Fruit fly (Drosophila melanogaster) ovary, adult (tissue): ENCODE results near the gene eg.

Source experiments
- CG17801 ChIP-seq: fragments of 200-800 bp; optimal IDR thresholded peaks from 2 replicates; lab custom pipeline; 2019; ENCODE audit warnings: missing biosample characterization, mild to moderate bottlenecking, missing genetic modification characterization, moderate library complexity; ENCODE audit not compliant: partially characterized antibody

eg gene

DNA sequence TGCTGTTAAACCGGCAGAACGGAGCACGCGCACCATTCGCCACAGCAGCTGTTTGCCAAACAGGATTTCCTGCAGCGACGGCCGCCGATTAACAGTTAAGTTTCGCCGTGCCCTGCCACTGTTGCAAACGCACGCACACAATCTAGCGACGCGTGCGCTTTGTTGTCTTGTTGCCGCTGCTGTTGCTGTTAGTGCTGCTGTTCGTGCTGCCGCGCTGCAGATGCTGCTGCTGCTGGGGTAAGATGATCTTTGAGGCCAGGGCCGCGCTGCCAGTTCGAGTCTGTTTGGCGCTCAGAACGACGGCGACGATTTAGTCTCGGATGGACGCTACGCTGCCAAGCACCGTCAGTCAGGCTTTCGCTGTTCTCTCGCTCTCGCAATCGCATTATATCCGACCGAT lies at the start of gene eg:
Gene eg, plus strand, starts transcription at position 136 of the 400 bp plus-strand sequence.
- TF ChIP-seq CG17801, result no peak

DNA sequence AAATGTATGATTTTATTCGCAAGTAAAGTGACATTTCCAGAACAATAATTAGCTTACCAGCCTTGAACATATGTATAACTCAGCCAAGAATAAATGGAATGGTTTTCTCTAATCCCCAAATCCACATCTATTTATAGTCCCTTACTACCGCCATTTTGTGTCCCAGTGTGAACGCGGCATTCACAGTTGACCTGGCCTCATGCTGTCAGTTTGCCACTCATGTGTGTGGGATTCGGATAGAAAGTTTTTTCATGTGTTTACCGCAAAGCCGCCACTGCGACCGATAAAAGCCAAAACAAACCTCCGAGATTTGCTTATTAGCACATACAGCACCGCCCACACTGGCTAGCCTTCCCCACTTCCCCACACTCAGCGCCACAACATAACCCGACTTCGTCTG lies 42.6 kb upstream of the eg start:
- TF ChIP-seq CG17801, result no peak

DNA sequence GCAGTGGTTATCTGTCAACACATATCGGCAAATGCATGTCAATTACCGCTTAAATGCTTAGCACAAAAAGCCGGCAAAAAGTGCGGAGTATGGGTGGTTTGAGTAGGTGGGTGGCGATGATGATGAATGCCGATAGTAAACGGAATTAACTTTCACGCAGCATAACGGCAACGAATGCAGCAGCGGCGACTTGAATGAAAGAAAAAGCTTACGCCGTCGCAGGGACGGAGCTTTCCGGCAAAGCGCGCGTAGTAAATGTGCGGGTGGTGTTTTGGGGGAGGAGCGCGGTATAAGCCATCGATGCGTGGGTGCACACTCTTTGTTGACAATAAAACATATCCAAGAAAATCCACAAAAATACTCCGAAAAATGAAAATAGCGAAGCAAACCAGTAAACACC lies 39.0 kb upstream of the eg start, which contains the start of gene CG7370:
Gene CG7370, plus strand, starts transcription at position 301 of the 400 bp plus-strand sequence.
- TF ChIP-seq CG17801, result no peak

DNA sequence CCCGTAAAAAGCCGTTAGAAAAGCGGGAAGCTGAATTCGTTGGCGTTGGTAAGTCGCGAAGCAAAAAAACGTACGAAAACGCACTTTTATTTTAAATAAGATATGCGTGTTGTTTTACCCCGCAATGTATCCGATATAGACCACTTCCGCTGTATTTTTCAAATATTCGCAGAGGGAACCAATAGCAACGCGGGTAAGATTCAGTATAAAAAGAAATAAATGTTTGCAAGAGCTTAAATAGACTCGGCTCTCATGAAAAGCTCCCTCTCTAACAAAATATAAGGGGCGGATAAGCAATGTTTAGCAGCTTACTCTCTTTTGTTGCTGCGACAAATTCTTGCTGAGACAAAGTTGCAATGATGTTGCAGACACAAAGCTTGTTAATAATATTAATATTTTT lies 38.2 kb upstream of the eg start, which contains the start of gene Syn1:
Gene Syn1, minus strand, starts transcription at position 207 of the 400 bp plus-strand sequence.
- TF ChIP-seq CG17801, result peak; percentile 11

DNA sequence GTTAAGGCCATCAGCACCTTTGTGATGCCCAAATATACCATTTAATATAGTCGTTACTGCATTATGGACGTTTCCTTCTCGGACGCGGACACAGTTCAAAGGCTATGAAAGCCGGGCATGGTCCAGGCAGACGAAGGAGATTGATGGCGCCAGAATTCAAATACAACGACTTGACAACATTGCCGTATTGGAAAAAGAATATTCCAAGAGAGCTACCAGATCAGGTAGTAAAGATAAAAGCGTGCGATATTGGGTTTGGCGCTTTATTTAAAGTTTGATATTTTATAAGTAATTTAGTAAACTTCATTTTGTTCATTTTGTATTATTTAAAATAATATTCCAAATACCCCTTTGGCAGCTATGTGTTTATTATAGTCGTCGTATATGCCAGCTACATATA lies 34.6 kb upstream of the eg start:
- no peak for TF ChIP-seq CG17801

DNA sequence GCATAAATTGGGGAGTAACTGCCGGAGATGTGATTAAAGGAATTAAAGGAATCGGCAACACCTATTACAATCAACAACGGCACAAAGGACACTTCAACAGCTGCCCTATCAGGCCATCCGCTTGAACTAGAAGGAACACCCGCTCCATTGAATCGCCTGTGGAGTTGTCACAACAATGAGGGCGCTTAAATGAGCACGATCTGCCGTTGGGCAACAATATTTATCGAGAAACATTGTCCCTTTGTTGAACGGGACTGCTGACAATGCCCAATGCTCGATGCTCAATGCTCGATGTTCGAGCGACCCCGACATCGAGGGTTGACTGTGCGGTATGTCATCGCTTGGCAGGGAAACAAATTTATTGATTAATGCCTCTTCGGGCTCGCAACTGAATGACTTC lies 20.6 kb upstream of the eg start:
- TF ChIP-seq CG17801, result no peak

DNA sequence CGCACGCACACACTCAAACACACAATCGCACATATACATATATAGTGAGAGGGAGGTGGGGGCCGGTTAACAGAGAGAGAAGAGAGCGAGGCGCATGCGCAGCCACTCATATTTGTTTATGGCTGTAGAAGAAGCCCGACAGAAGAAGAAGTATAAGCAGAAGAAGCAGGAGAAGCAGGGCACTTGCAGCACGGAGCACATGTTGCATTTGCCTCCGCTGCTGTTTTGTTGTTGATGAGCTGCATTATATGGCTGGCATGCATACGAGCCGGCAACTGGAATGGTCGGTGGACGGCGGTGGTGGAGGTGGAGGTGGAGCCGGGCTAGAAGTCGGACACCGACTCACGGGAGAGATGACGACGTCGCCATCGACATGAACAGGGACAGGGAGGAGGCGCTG lies 8.1 kb upstream of the eg start:
- no peak for TF ChIP-seq CG17801

DNA sequence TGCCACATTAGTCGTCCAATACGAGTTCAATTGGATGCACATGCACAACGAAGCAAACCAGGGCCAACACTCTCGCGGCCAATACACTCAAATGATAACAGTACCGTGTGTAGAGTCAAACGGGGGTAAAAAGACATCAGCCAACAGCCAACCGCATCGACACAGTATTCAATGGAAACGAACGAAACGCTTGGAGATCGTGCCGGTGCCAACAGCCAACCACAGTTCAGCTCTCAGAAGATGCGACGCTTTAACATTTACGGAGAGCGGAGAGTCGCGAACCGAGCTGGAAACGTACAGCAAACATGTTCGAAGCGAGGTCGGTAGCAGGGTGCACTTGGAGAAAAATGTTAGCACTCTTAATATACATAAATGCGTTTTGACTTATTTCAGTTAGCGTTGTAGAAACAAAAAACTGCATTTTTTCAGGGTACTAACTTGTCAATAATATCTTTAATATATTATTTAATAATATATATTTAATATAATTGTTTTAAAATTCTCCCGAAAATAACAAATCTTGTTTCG lies 436 bp upstream of the eg start:
- no peak for TF ChIP-seq CG17801

DNA sequence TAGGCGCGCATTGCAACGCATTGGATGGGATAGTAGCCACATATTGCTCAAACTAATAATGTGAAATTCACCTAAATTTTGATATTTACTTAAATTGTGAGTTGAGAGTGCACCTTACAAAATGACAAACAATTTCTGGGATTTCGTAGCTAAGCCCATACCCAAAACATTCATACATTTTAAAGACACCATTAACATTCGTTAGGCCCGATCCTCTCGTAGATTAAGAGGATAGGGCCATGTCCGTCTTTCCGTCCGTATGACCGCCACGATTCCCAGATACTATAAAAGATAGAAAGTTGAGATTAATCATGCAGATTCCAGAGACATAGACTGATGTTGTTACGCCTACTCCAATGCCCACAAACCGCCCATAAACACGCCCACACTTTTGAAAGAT lies 5.1 kb downstream of the eg start, which contains the start of gene CG43895:
Gene CG43895, minus strand, starts transcription at position 101 of the 400 bp plus-strand sequence.
- TF ChIP-seq CG17801, result no peak

DNA sequence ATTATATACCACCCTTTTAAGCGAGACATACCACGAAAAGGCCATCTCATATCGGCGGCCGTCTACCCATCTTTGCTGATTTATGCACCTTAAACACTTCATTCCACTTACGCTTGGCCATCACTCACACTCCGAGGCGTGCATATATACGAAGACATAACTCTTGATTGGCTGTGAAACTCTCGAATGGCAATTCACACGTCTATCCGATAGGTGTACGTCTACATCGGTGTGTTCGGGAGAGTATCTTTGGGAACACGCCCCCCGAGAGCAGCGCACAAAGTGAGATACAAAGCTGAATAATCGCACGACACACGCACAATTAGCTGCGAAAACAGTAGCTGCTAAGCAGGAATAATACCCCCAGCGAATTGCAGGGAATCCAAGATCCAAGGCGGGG lies 10.2 kb downstream of the eg start:
- TF ChIP-seq CG17801, result no peak

DNA sequence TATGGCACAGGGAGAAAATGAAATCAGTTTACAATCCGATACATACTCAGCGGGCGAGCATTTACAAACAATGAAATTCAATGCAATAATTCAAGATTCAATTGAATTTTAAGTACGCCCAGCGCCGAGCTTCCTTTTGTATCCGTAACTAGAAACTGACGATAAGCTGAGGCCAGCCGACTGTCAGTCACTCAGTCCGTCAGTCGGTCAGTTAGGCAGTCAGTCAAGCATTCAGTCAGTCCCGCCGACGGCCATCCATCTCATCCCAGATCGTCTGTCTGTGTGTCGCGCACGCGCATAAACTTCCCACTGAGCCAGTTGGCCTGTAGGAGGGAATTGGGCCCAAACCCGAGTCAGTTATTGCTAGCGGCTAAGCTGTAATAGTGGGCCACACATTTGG lies 11.0 kb downstream of the eg start:
- no peak for TF ChIP-seq CG17801

DNA sequence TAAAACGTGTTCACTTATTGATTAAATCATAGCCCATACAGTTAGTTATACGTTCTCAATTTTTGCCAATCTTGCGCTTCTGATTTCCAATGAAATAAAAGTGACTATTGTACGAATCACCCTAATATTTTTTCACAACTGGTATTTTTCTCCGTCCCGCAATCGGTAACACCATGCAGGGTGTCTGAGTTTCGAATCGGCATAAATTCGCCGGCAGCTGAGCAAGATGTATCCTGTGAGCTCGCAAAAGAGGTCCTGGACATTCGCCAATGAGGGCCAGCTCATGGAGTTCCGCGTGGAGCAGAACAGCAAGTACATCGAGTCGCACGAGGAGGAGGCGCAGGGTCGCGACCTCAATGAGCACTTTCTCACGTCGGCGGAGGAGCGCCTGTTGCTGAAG lies 13.3 kb downstream of the eg start, which contains the start of gene CycH:
Gene CycH, plus strand, starts transcription at position 218 of the 400 bp plus-strand sequence.
- TF ChIP-seq CG17801, result peak; percentile 51

DNA sequence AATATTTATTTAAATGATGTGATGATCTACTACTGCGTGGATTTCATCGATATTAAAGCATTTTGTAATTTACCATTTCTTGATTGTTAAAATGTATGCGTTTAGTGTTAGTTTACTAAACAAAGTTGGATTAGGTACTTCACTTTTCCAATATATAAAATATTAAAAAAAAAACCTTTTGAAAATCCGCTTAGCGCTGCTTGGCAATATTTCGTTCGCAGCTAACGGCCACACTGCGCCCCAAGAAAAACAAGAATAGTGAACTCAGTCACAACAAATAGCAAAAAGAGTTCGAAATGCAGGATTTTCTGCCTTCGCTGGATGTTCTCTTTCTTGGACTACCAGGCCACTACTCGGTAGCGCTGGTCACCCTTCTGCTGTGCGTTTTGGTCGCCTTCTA lies 14.7 kb downstream of the eg start, which contains the start of gene CG7407:
Gene CG7407, plus strand, starts transcription at position 226 of the 400 bp plus-strand sequence.
- no peak for TF ChIP-seq CG17801

DNA sequence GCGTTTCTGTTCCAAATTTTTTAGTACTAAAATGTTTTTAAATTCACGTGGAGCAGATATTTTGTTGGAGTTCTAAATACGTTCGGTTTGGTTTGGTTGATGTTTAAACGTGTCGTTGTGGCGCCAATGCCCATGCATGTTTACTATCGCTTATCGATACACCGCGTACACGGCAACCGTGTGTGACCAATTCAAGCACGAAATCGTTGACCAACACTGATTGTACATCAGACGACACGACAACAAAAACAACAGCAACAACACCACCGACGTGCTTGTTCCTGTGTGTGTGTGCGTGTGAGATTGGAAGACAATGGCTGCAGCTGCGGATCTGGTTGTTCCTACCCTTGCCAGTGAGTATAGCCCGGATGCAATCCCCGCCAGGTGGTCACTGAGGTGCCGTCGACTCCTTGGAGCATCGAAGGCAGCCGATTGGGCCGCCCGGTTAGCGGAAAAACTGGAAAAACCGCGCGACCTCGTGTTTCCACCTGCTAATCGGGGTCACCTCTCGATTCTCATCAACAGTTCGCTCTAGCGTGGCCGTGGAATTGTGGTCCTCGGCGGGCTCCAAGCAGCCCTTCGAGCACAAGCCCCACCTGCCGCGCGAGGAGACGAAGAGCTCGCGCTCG lies 16.3 kb downstream of the eg start, which contains the start of gene eIF2A:
Gene eIF2A, plus strand, starts transcription at position 16 of the 629 bp plus-strand sequence.
- TF ChIP-seq CG17801, result peak; percentile 54

DNA sequence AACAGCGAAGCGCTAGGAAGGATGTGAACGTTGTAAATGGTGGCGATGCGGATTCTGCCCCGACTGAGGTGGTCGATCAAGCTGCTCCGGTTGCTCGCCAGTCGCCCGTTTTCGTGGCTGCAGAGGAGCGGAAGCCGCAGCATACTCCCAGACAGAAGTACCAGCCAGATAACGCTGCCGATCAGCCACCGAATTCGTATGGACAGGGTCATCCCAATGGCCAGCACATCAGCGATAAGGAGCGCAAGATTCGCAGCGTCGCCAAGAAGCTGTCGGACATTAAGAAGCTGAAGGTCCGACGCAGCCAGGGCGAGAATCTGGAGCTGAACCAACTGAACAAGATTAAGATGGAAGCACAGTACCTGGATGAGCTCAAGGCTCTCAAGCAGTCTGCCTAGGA lies 18.6 kb downstream of the eg start:
- TF ChIP-seq CG17801, result no peak

DNA sequence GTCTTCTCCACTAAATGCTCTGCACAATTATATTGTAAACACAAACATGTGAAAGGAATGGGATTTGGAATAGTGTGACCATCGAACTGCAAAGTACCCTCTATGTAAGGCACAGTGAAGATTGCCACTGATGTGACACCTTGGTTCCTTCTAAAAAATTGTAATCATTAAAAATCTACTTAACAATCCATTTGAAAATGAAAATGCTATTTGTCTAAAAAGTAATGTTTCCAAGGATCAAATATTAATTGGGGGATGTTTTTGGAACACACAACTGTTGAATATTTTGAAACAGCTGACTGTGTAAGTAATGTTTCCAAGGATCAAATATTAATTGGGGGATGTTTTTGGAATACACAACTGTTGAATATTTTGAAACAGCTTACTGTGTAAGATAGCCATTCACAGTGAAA lies 19.7 kb downstream of the eg start, which contains the start of gene CG32448:
Gene CG32448, minus strand, starts transcription at position 304 of the 413 bp plus-strand sequence.
- TF ChIP-seq CG17801, result no peak

DNA sequence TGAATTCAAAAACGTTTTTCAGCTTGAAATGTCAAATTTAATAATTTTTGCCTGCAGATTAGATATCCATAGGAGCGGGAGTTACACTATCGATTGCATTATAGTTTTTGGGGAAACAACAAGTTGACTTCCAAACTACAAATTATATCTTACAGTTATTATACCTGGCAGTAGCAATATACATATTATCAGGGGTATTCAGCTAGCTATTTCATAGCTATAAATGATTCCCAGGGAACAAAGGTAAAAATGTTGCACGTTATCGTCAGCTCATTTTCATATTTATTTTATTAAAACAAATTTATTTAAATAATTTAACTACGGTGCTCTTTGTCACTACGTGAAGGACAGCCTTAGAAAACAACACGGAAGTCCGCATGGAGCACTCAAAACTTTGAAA lies 21.6 kb downstream of the eg start:
- no peak for TF ChIP-seq CG17801
